Worm (Caenorhabditis elegans): ENCODE results near the gene ttx-1.

The ttx-1 gene

DNA sequence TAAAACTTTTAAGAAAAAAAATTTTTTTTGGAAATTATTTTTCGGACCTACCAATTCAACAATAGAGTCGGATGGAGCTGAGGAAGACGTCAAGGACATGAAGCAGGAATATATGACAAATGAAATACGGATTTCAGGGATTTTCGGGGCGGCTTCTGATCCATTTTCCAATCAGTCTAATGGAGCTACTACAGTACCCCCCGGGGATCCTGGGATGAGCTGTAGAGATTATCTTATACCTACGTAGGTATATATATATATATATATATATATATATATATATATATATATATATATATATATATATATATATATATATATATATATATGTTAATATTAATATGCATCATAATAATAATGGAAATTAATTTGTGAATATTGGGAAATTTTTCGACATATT, at the start of gene ttx-1:
Gene ttx-1 (minus strand): TSS at position 101 of the 400 bp plus-strand sequence.
- TF ChIP-seq lin-35 (GFP tag; optimal IDR thresholded peaks at IDR 0.05) (no peak), zip-4 (GFP tag; optimal IDR thresholded peaks at IDR 0.05) (no peak), fkh-4 (tag; optimal IDR thresholded peaks at IDR 0.05; ENCODE audit: borderline replicate concordance) (no peak), efl-3 (GFP tag; optimal IDR thresholded peaks at IDR 0.05) (no peak), C04F5.9 (tag; optimal IDR thresholded peaks at IDR 0.05) (no peak), unc-130 (tag; optimal IDR thresholded peaks at IDR 0.05) (no peak), sptf-1 (tag; optimal IDR thresholded peaks at IDR 0.05) (no peak), tbx-2 (tag; optimal IDR thresholded peaks at IDR 0.05) (no peak), zag-1 (tag; optimal IDR thresholded peaks at IDR 0.05) (no peak)

DNA sequence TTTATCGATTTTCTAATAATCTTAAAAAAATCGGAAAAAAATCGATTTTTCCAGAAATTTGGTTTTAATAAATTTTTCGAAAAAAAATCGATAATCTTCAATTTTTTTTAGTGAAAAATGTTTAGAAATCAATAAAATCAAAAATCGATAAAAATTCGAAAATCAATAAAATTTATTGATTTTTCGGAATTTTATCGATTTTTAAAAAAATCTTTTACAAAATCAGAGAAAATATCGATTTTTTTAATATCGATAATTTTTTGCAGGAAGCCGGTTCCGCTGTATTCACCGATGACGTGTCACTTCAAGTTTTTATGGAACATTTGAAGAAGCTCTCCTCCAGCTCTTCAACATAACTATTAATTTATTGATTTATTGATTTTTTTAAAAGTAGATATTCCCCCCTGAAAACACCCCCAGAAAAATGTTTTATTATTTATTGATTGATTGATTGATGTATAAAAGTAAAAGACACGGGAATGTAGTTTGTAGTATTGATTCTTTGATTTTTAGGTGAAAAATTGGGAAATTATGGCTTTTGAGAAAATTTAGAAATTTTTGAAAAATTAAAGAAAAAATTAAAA, 41.3 kb upstream of the ttx-1 start:
- TF ChIP-seq fkh-8 (tag; optimal IDR thresholded peaks at IDR 0.05) (no peak), unc-130 (tag; optimal IDR thresholded peaks at IDR 0.05) (no peak), jun-1 (tag; optimal IDR thresholded peaks at IDR 0.05) (no peak), mab-9 (GFP tag; IDR thresholded peaks at IDR 0.05) (no peak), sup-37 (GFP tag; optimal IDR thresholded peaks at IDR 0.05) (no peak), mdl-1 (tag; optimal IDR thresholded peaks at IDR 0.05) (no peak), nhr-19 (GFP tag; conservative IDR thresholded peaks at IDR 0.05) (no peak), vab-15 (tag; optimal IDR thresholded peaks at IDR 0.05) (no peak), nhr-237 (tag; optimal IDR thresholded peaks at IDR 0.05) (no peak), zip-4 (GFP tag; optimal IDR thresholded peaks at IDR 0.05) (no peak), snu-23 (GFP tag; optimal IDR thresholded peaks at IDR 0.05) (no peak), F16B12.6 (tag; optimal IDR thresholded peaks at IDR 0.05) (no peak), tlp-1 (tag; optimal IDR thresholded peaks at IDR 0.05) (no peak), nhr-77 (tag; optimal IDR thresholded peaks at IDR 0.05) (no peak), Y116A8C.19 (tag; optimal IDR thresholded peaks at IDR 0.05; ENCODE audit: borderline replicate concordance) (no peak)

DNA sequence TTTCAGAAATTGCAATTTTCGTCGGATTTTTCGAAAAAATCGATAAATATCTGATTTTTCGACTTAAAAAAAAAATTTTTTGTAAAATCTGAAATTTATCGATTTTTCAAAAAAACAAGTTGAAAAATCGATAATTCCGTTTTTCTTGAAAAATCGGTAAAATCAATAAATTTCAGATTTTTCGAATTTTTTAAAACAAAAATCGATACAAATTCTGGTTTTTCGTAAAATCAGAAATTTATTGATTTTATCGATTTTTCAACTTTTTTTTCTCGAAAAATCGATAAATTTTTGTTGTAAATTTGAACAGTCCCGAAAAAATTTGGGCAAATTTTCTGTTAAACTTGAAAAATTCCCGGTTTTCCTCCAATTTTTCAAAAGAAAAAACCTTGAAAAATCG, 40.4 kb upstream of the ttx-1 start:
- no peak for TF ChIP-seq hlh-17 (GFP tag; optimal IDR thresholded peaks at IDR 0.05; ENCODE audit: borderline replicate concordance)
- TF ChIP-seq tbx-2 (tag; optimal IDR thresholded peaks at IDR 0.05), result no peak
- no peak for TF ChIP-seq nhr-28 (tag; optimal IDR thresholded peaks at IDR 0.05)
- TF ChIP-seq pqm-1 (tag; optimal IDR thresholded peaks at IDR 0.05), result no peak
- no peak for TF ChIP-seq swsn-7 (tag; optimal IDR thresholded peaks at IDR 0.05)
- TF ChIP-seq sptf-1 (tag; optimal IDR thresholded peaks at IDR 0.05), result no peak
- no peak for TF ChIP-seq ets-5 (GFP tag; IDR thresholded peaks at IDR 0.05)
- no peak for TF ChIP-seq sup-37 (GFP tag; optimal IDR thresholded peaks at IDR 0.05)
- TF ChIP-seq efl-3 (GFP tag; optimal IDR thresholded peaks at IDR 0.05), result no peak
- no peak for TF ChIP-seq C16A3.4 (tag; optimal IDR thresholded peaks at IDR 0.05)
- no peak for TF ChIP-seq nhr-77 (tag; optimal IDR thresholded peaks at IDR 0.05)
- TF ChIP-seq unc-62 (GFP tag; optimal IDR thresholded peaks at IDR 0.05), result no peak
- no peak for TF ChIP-seq unc-86 (tag; optimal IDR thresholded peaks at IDR 0.05)
- no peak for TF ChIP-seq aly-2 (tag; optimal IDR thresholded peaks at IDR 0.05)
- no peak for TF ChIP-seq mep-1 (tag; optimal IDR thresholded peaks at IDR 0.05)
- no peak for TF ChIP-seq snpc-4 (tag; optimal IDR thresholded peaks at IDR 0.05)

- TF ChIP-seq aly-2 (tag; optimal IDR thresholded peaks at IDR 0.05) (no peak), fkh-4 (tag; optimal IDR thresholded peaks at IDR 0.05; ENCODE audit: borderline replicate concordance) (no peak), F16B12.6 (tag; optimal IDR thresholded peaks at IDR 0.05) (no peak), isw-1 (GFP tag; IDR thresholded peaks at IDR 0.05) (no peak), lin-35 (GFP tag; optimal IDR thresholded peaks at IDR 0.05) (no peak), ceh-8 (GFP tag; optimal IDR thresholded peaks at IDR 0.05) (no peak), nhr-12 (tag; optimal IDR thresholded peaks at IDR 0.05) (no peak), unc-62 (GFP tag; optimal IDR thresholded peaks at IDR 0.05) (no peak)
Measured at ce11 chrV:20097164-20097563, 33.2 kb upstream of the ttx-1 start.
